Fruit fly (Drosophila melanogaster) S2 (cell line): ENCODE results near the gene CG2991.

ENCODE experiments used
- CG8478 ChIP-seq: fragments of >200 bp; optimal IDR thresholded peaks from 2 replicates; lab custom pipeline; 2018
- CTCF ChIP-seq, 2 experiments: fragments of >200 bp; optimal IDR thresholded peaks; 2 replicates each; lab custom pipeline; 2018

- TF ChIP-seq CG8478 (lab: Kevin White, UChicago) (no peak), CTCF (optimal IDR thresholded peaks at IDR 0.05; lab: Kevin White, UChicago) (no peak)
These were observed 16.7 kb upstream of the CG2991 start for dm6 chr2L:2840311-2840710.
